Fruit fly (Drosophila melanogaster): ENCODE measurements around the gene smp-30.

smp-30 gene

DNA sequence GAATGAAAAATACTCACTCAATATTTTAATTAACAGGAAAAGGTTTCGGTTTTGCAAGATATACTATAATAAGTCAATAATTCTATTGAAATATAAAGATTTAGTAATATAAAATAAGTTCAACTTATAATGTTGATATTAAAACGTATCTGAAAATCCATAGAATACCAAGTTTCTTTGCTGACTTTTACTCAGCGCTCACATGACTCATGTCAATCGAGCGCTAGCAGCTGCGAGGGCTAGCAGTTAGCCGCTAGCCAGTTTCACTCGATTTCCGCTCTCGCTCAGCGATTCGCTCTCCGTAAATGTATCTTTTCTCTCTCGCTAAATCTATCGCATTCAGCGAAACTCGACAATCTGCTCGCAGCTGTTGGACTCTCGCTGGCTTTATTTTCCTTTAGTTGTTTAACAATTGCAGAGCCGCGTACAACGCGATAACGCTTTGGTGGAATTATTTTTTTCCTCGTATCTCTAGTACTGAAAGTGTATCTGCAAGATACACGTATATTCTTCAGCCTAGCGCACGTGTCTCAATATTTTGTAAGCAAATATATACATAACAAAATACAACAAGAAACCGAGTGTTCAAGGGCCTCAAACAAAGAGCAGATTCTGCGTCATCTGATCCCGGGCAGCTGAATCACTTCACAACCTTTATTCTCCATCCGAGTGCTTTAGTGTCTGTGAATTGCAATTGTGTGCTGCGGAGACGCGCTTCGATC is 1.8 kb downstream of the smp-30 start (continued):
- TF ChIP-seq CG32532 (GFP tag; IDR thresholded peaks at IDR 0.05): peak; percentile 55
- peak; percentile 45 for TF ChIP-seq sima (GFP tag; optimal IDR thresholded peaks at IDR 0.05)
- TF ChIP-seq CG17612 (GFP tag; IDR thresholded peaks at IDR 0.05): no peak; the same call in 1 of the 2 replicates
- TF ChIP-seq CG15696 (tag; optimal IDR thresholded peaks at IDR 0.05): peak; percentile 78
- TF ChIP-seq CG6813 (GFP tag; optimal IDR thresholded peaks at IDR 0.05): peak; percentile 92
- TF ChIP-seq CG15073 (GFP tag; optimal IDR thresholded peaks at IDR 0.05): no peak
- peak; percentile 85 for TF ChIP-seq schlank (tag; optimal IDR thresholded peaks at IDR 0.05)
- TF ChIP-seq ro (GFP tag; IDR thresholded peaks at IDR 0.05): no peak
- no peak for TF ChIP-seq slbo (GFP tag; IDR thresholded peaks at IDR 0.05)
- no peak for TF ChIP-seq CG8765 (GFP tag; IDR thresholded peaks at IDR 0.05)
- peak; percentile 67 for TF ChIP-seq Deaf1 (tag; optimal IDR thresholded peaks at IDR 0.05)
- TF ChIP-seq insv (GFP tag; optimal IDR thresholded peaks at IDR 0.05): peak in 1 of 2 experiments; percentile 57
- TF ChIP-seq lola (GFP tag; optimal IDR thresholded peaks at IDR 0.05): peak in 1 of 3 experiments; percentile 66
- TF ChIP-seq trh (GFP tag; optimal IDR thresholded peaks at IDR 0.05): no peak
- peak; percentile 81 for TF ChIP-seq gcm (GFP tag; optimal IDR thresholded peaks at IDR 0.05)
- peak; percentile 74; the same call in 1 of the 2 replicates for TF ChIP-seq CG32767 (GFP tag; IDR thresholded peaks at IDR 0.05)
- TF ChIP-seq CG17912 (GFP tag; optimal IDR thresholded peaks at IDR 0.05): peak; percentile 77
- peak; percentile 31 for TF ChIP-seq CG8944 (GFP tag; optimal IDR thresholded peaks at IDR 0.05)
- TF ChIP-seq CG4282 (GFP tag; optimal IDR thresholded peaks at IDR 0.05): no peak
- TF ChIP-seq inv (GFP tag; IDR thresholded peaks at IDR 0.05; ENCODE audit: partially characterized antibody): no peak
- TF ChIP-seq CG6654 (GFP tag; optimal IDR thresholded peaks at IDR 0.05): no peak
- peak; percentile 33; the same call in 1 of the 2 replicates for TF ChIP-seq CG11247 (GFP tag; IDR thresholded peaks at IDR 0.05)
- TF ChIP-seq slou (GFP tag; optimal IDR thresholded peaks at IDR 0.05): no peak
- TF ChIP-seq jigr1 (GFP tag; IDR thresholded peaks at IDR 0.05): no peak
- peak; percentile 99 for TF ChIP-seq CG2199 (GFP tag; IDR thresholded peaks at IDR 0.05)
- peak; percentile 43 for TF ChIP-seq CG3065 (GFP tag; optimal IDR thresholded peaks at IDR 0.05)
- peak; percentile 68 for TF ChIP-seq CG6683 (GFP tag; optimal IDR thresholded peaks at IDR 0.05)
- no peak for TF ChIP-seq CG8478 (optimal IDR thresholded peaks at IDR 0.05)
- TF ChIP-seq gem (tag; optimal IDR thresholded peaks at IDR 0.05): peak; percentile 69
- no peak for TF ChIP-seq Gug (GFP tag; IDR thresholded peaks at IDR 0.05)
- no peak for TF ChIP-seq prd (optimal IDR thresholded peaks at IDR 0.05)
- no peak for TF ChIP-seq prd (GFP tag; IDR thresholded peaks at IDR 0.05)
- TF ChIP-seq run (tag; optimal IDR thresholded peaks at IDR 0.05): peak; percentile 74
- peak; percentile 45; the same call in 1 of the 4 replicates for TF ChIP-seq Dll (GFP tag; IDR thresholded peaks at IDR 0.05; ENCODE audit: partially characterized antibody)
- TF ChIP-seq Hsf (GFP tag; optimal IDR thresholded peaks at IDR 0.05): peak; percentile 38
- peak; percentile 78 for TF ChIP-seq CG6854 (GFP tag; optimal IDR thresholded peaks at IDR 0.05)
- TF ChIP-seq CG13624 (GFP tag; optimal IDR thresholded peaks at IDR 0.05): peak; percentile 48
- TF ChIP-seq Lpt (GFP tag; optimal IDR thresholded peaks at IDR 0.05): no peak
- TF ChIP-seq CG7987 (GFP tag; optimal IDR thresholded peaks at IDR 0.05): peak; percentile 90
- peak; percentile 50 for TF ChIP-seq CG12744 (GFP tag; optimal IDR thresholded peaks at IDR 0.05)
- no peak for TF ChIP-seq pan (optimal IDR thresholded peaks at IDR 0.05)
- TF ChIP-seq pan (GFP tag; optimal IDR thresholded peaks at IDR 0.05 in 1 of 2, IDR thresholded peaks at IDR 0.05 in 1 of 2): peak in 1 of 2 experiments; percentile 46
- TF ChIP-seq CrebB (tag; optimal IDR thresholded peaks at IDR 0.05): peak; percentile 88
- peak; percentile 76 for TF ChIP-seq CG5180 (GFP tag; optimal IDR thresholded peaks at IDR 0.05)
- no peak for TF ChIP-seq esg (GFP tag; conservative IDR thresholded peaks at IDR 0.05)
- no peak for TF ChIP-seq CG3838 (GFP tag; optimal IDR thresholded peaks at IDR 0.05)
- peak; percentile 87 for TF ChIP-seq HmgZ (tag; optimal IDR thresholded peaks at IDR 0.05)
- TF ChIP-seq CG10267 (tag; optimal IDR thresholded peaks at IDR 0.05): peak; percentile 59
- TF ChIP-seq repo (GFP tag; optimal IDR thresholded peaks at IDR 0.05): peak; percentile 23
- TF ChIP-seq br (optimal IDR thresholded peaks at IDR 0.05): no peak
- TF ChIP-seq Adf1 (GFP tag; IDR thresholded peaks at IDR 0.05): peak; percentile 58; the same call in 1 of the 2 replicates

Data from whole organism, embryonic.